Fruit fly (Drosophila melanogaster) Kc167 (cell line): ENCODE measurements around the gene htl.

Experiments used
- h ChIP-seq: fragments of >200 bp; optimal IDR thresholded peaks from 3 replicates; lab custom pipeline; 2018; ENCODE audit warnings: missing external identifiers
- psq ChIP-seq: fragments of >200 bp; optimal IDR thresholded peaks from 2 replicates; lab custom pipeline; 2017; ENCODE audit warnings: missing external identifiers

DNA sequence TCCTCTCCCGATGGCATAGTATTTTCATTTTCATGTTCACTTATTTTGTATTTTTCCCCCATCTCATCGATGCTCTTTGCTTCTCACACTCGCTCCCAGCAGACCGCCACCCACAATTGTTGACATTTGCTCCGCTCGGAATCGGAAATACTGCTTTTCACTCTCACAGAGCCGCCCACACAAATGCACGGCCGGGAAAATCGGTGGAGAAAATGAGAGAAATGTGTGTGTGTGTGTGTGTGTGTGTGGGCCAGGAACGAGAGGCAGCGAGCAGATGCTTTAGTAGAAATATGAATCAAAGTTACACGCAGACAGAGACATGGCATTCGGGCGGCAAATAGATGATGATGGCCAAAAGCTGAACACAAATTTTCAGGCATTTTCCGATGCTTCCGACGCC lies 41.9 kb upstream of the htl start:
- TF ChIP-seq h (no peak), psq (lab: Kevin White, UChicago) (no peak)
